Fruit fly (Drosophila melanogaster) whole organism, embryonic: ENCODE data around the gene sun.

Experiments used
- Ada2b ChIP-seq: fragments of 200-800 bp; sonication (Bioruptor generic); IDR thresholded peaks from 2 replicates; pipeline ENCODE4 v1.3.6; 2022; ENCODE audit warnings: missing biosample characterization, missing genetic modification characterization
- CG30020 ChIP-seq: fragments of 200-800 bp; optimal IDR thresholded peaks from 2 replicates; lab custom pipeline; 2019; ENCODE audit warnings: missing biosample characterization, mild to moderate bottlenecking, missing genetic modification characterization, moderate library complexity
- CG5953 ChIP-seq: fragments of 200-800 bp; sonication (Bioruptor generic); IDR thresholded peaks from 2 replicates; pipeline ENCODE4 v1.3.6; 2022; ENCODE audit warnings: missing biosample characterization, missing genetic modification characterization
- CG8281 ChIP-seq: fragments of 200-800 bp; sonication (Bioruptor generic); optimal IDR thresholded peaks from 2 replicates; lab custom pipeline; 2018; ENCODE audit warnings: missing biosample characterization, mild to moderate bottlenecking, missing genetic modification characterization, moderate library complexity
- HLH54F ChIP-seq: fragments of 200-800 bp; sonication (Bioruptor generic); optimal IDR thresholded peaks from 3 replicates; lab custom pipeline; 2016; ENCODE audit warnings: missing biosample characterization, missing genetic modification characterization
- Side ChIP-seq: fragments of 200-800 bp; sonication (Bioruptor generic); optimal IDR thresholded peaks from 2 replicates; lab custom pipeline; 2016; ENCODE audit warnings: missing biosample characterization, missing genetic modification characterization
- br ChIP-seq: fragments of >200 bp; optimal IDR thresholded peaks from 2 replicates; lab custom pipeline; 2017
- jing ChIP-seq: fragments of 200-800 bp; sonication (Bioruptor generic); optimal IDR thresholded peaks from 2 replicates; lab custom pipeline; 2018; ENCODE audit warnings: missing biosample characterization, mild to moderate bottlenecking, missing genetic modification characterization
- luna ChIP-seq: fragments of 200-800 bp; sonication (Bioruptor generic); optimal IDR thresholded peaks from 2 replicates; lab custom pipeline; 2016; ENCODE audit warnings: missing biosample characterization, missing genetic modification characterization
- stwl ChIP-seq: fragments of 200-800 bp; sonication (Bioruptor generic); optimal IDR thresholded peaks from 3 replicates; lab custom pipeline; 2018; ENCODE audit warnings: missing biosample characterization, mild to moderate bottlenecking, missing genetic modification characterization, moderate library complexity

dm6 chrX:15834594-15835236 lies 14.3 kb downstream of the sun start:
- TF ChIP-seq jing (GFP tag; lab: Kevin White, UChicago) (no peak), luna (GFP tag; lab: Kevin White, UChicago) (no peak), stwl (tag; lab: Kevin White, UChicago) (no peak), br (lab: Kevin White, UChicago) (no peak), HLH54F (no peak), CG8281 (tag; lab: Kevin White, UChicago) (no peak), CG5953 (GFP tag; lab: Robert Waterston, UW) (no peak), CG30020 (no peak), Ada2b (GFP tag; lab: Robert Waterston, UW) (no peak), Side (GFP tag; lab: Kevin White, UChicago) (no peak)
